Worm (Caenorhabditis elegans) whole organism, young adult: ENCODE data around the gene fbxc-22.

ENCODE experiments used
- B0261.1 ChIP-seq: sonication (generic microtip); optimal IDR thresholded peaks from 2 replicates; lab custom pipeline; 2016; ENCODE audit warnings: mild to moderate bottlenecking, missing genetic modification characterization, moderate library complexity, missing compliant biosample characterization
- D2030.7 ChIP-seq: fragments of 200-800 bp; sonication (Bioruptor generic); IDR thresholded peaks from 2 replicates; pipeline ENCODE4 v1.3.6; 2022; ENCODE audit warnings: missing genetic modification reagents, missing genetic modification characterization, missing compliant biosample characterization
- F52B5.7 ChIP-seq: sonication (generic microtip); optimal IDR thresholded peaks from 2 replicates; lab custom pipeline; 2016; ENCODE audit warnings: mild to moderate bottlenecking, missing genetic modification characterization, missing compliant biosample characterization
- F57A8.1 ChIP-seq: fragments of 200-800 bp; sonication (Bioruptor generic); optimal IDR thresholded peaks from 2 replicates; lab custom pipeline; 2018; ENCODE audit warnings: mild to moderate bottlenecking, missing genetic modification characterization, moderate library complexity, missing compliant biosample characterization
- F57C9.4 ChIP-seq: sonication (generic microtip); optimal IDR thresholded peaks from 2 replicates; lab custom pipeline; 2017; ENCODE audit warnings: mild to moderate bottlenecking, missing genetic modification characterization, missing compliant biosample characterization
- Y53G8AR.9 ChIP-seq: fragments of 200-800 bp; sonication (Bioruptor generic); conservative IDR thresholded peaks from 2 replicates; pipeline ENCODE4 v1.3.6; 2022; ENCODE audit warnings: missing genetic modification reagents, missing genetic modification characterization, missing compliant biosample characterization
- ama-1 ChIP-seq, 3 experiments: fragments of 150-350 bp in 1 of 3; sonication (generic microtip) in 2 of 3; optimal IDR thresholded peaks; 2 replicates each; lab custom pipeline; 2014 to 2018; ENCODE audit warnings: missing biosample characterization in 2 of 3, missing genetic modification characterization in 2 of 3, missing genetic modification reagents in 2 of 3
- aptf-3 ChIP-seq: fragments of 200-800 bp; sonication (Bioruptor generic); IDR thresholded peaks from 2 replicates; pipeline ENCODE4 v1.3.6; 2022; ENCODE audit warnings: missing genetic modification characterization, missing compliant biosample characterization
- athp-1 ChIP-seq: sonication (generic microtip); optimal IDR thresholded peaks from 2 replicates; lab custom pipeline; 2017; ENCODE audit warnings: mild to moderate bottlenecking, missing genetic modification characterization, missing compliant biosample characterization
- bed-1 ChIP-seq: fragments of 200-800 bp; sonication (Bioruptor generic); IDR thresholded peaks from 2 replicates; pipeline ENCODE4 v1.3.6; 2022; ENCODE audit warnings: missing genetic modification reagents, missing genetic modification characterization, missing compliant biosample characterization
- ceh-58 ChIP-seq: fragments of 200-800 bp; sonication (Bioruptor generic); IDR thresholded peaks from 2 replicates; pipeline ENCODE4 v1.3.6; 2022; ENCODE audit warnings: missing genetic modification characterization, missing compliant biosample characterization
- ceh-91 ChIP-seq: fragments of 200-800 bp; sonication (Bioruptor generic); IDR thresholded peaks from 2 replicates; pipeline ENCODE4 v1.3.6; 2022; ENCODE audit warnings: missing genetic modification reagents, missing genetic modification characterization, missing compliant biosample characterization
- die-1 ChIP-seq: sonication (generic microtip); optimal IDR thresholded peaks from 2 replicates; lab custom pipeline; 2016; ENCODE audit warnings: missing genotype, mild to moderate bottlenecking, missing genetic modification characterization, missing compliant biosample characterization
- dpl-1 ChIP-seq: fragments of 150-350 bp; optimal IDR thresholded peaks from 2 replicates; lab custom pipeline; 2014; ENCODE audit warnings: missing biosample characterization, missing genetic modification reagents, missing genetic modification characterization
- hmg-1.2 ChIP-seq: fragments of 200-800 bp; sonication (Bioruptor generic); IDR thresholded peaks from 2 replicates; pipeline ENCODE4 v1.3.6; 2022; ENCODE audit warnings: missing genetic modification reagents, missing genetic modification characterization, missing compliant biosample characterization
- hmg-20 ChIP-seq: fragments of 200-800 bp; sonication (Bioruptor generic); IDR thresholded peaks from 2 replicates; pipeline ENCODE4 v1.3.6; 2022; ENCODE audit warnings: missing genetic modification reagents, missing genetic modification characterization, missing compliant biosample characterization
- hrde-1 ChIP-seq: sonication (generic microtip); optimal IDR thresholded peaks from 2 replicates; lab custom pipeline; 2016; ENCODE audit warnings: missing genetic modification characterization, mild to moderate bottlenecking, missing compliant biosample characterization, moderate library complexity, missing genotype, missing genetic modification reagents, borderline replicate concordance
- let-526 ChIP-seq: fragments of 200-800 bp; sonication (Bioruptor generic); IDR thresholded peaks from 2 replicates; pipeline ENCODE4 v1.3.6; 2022; ENCODE audit warnings: missing genetic modification reagents, missing genetic modification characterization, missing compliant biosample characterization
- let-607 ChIP-seq, 2 experiments: fragments of 200-800 bp in 1 of 2; sonication (Bioruptor generic) in 1 of 2; sonication (generic microtip) in 1 of 2; optimal IDR thresholded peaks; 2 replicates each; lab custom pipeline; 2016 to 2018; ENCODE audit warnings: mild to moderate bottlenecking in 2 of 2, missing compliant biosample characterization in 2 of 2, missing genetic modification characterization in 2 of 2, moderate library complexity in 2 of 2, missing genotype in 1 of 2
- mel-28 ChIP-seq: sonication (generic microtip); optimal IDR thresholded peaks from 2 replicates; lab custom pipeline; 2016; ENCODE audit warnings: borderline replicate concordance, mild to moderate bottlenecking, missing genetic modification characterization, missing compliant biosample characterization
- mes-4 ChIP-seq: sonication (generic microtip); optimal IDR thresholded peaks from 2 replicates; lab custom pipeline; 2016; ENCODE audit warnings: missing genotype, missing genetic modification characterization, missing compliant biosample characterization
- nfya-1 ChIP-seq: sonication (generic microtip); optimal IDR thresholded peaks from 2 replicates; lab custom pipeline; 2017; ENCODE audit warnings: antibody characterized with exemption, missing compliant biosample characterization, missing genetic modification characterization, borderline replicate concordance; ENCODE audit not compliant: insufficient read depth
- nfyb-1 ChIP-seq: fragments of 200-800 bp; sonication (Bioruptor generic); IDR thresholded peaks from 2 replicates; pipeline ENCODE4 v1.3.6; 2022; ENCODE audit warnings: missing genetic modification reagents, missing genetic modification characterization, missing compliant biosample characterization
- nhr-120 ChIP-seq: fragments of 200-800 bp; sonication (Bioruptor generic); IDR thresholded peaks from 2 replicates; pipeline ENCODE4 v1.3.6; 2022; ENCODE audit warnings: missing genetic modification characterization, missing compliant biosample characterization
- nhr-80 ChIP-seq: sonication (generic microtip); optimal IDR thresholded peaks from 2 replicates; lab custom pipeline; 2016; ENCODE audit warnings: missing genetic modification characterization, missing compliant biosample characterization
- pha-4 ChIP-seq: fragments of 150-350 bp; sonication (generic microtip); optimal IDR thresholded peaks from 2 replicates; lab custom pipeline; 2014; ENCODE audit warnings: missing biosample characterization, missing genetic modification reagents, missing genetic modification characterization
- sdz-38 ChIP-seq: sonication (generic microtip); optimal IDR thresholded peaks from 2 replicates; lab custom pipeline; 2016; ENCODE audit warnings: missing genotype, missing genetic modification characterization, missing compliant biosample characterization
- sptf-2 ChIP-seq: fragments of 200-800 bp; sonication (Bioruptor generic); optimal IDR thresholded peaks from 2 replicates; lab custom pipeline; 2018; ENCODE audit warnings: mild to moderate bottlenecking, missing genetic modification characterization, missing compliant biosample characterization
- xnd-1 ChIP-seq: sonication (generic microtip); optimal IDR thresholded peaks from 2 replicates; lab custom pipeline; 2016; ENCODE audit warnings: missing genotype, missing genetic modification reagents, missing genetic modification characterization, missing compliant biosample characterization
- ztf-25 ChIP-seq: fragments of 200-800 bp; sonication (Bioruptor generic); IDR thresholded peaks from 2 replicates; pipeline ENCODE4 v1.3.6; 2022; ENCODE audit warnings: missing genetic modification reagents, missing genetic modification characterization, missing compliant biosample characterization
- ztf-6 ChIP-seq: fragments of 200-800 bp; sonication (Bioruptor generic); IDR thresholded peaks from 2 replicates; pipeline ENCODE4 v1.3.6; 2022; ENCODE audit warnings: missing genetic modification reagents, missing genetic modification characterization, missing compliant biosample characterization

fbxc-22 gene

DNA sequence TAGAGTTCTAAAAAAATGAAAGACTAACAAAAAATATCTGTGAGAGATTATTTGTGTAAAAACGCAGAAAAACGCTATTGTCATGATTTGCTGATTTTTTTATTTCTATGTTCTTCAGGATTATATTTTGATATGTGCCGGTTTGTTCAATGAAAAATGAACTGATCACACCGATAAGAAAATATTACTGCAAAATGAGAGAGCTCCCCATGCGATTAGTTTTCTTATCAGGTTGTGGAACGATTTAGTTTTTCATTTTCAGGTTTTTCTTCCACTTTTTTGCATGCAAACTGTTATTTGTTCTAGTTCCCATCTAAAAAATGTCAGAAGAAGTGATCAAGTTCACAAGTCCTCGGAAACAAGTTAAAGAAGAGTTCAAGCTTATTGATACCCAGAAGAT, 37.3 kb upstream of the fbxc-22 start, which contains the start of gene btb-9 (continued):
- TF ChIP-seq ceh-91 (no peak), hrde-1 (tag; lab: Kevin White, UChicago) (no peak), athp-1 (tag; lab: Kevin White, UChicago) (no peak), let-526 (GFP tag; lab: Robert Waterston, UW) (no peak), B0261.1 (no peak)

DNA sequence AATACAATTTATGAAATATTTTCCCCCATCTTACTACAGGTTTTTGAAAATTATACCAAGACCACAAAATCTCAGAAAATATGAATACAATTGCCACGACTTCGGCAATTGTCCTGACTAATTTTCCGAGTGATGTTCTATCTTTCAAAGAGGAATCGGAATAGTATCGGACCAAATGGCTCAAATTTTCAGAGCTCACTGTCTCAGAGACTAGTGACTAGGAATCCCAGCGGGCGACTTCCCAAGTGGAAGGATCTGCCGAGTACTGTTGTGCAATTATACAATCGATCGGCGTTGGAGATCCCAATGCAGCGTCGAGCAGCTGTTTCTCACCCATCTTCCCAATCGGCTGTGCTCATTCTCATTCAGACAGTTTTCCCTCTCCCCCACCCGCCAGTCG, 34.8 kb upstream of the fbxc-22 start, which contains the start of gene F45C12.17:
Gene F45C12.17, plus strand, starts transcription at position 377 of the 400 bp plus-strand sequence.
- no peak for TF ChIP-seq sptf-2
- TF ChIP-seq nhr-80 (tag; lab: Kevin White, UChicago): no peak
- TF ChIP-seq bed-1 (GFP tag; lab: Robert Waterston, UW): no peak
- no peak for TF ChIP-seq ztf-6 (GFP tag; lab: Robert Waterston, UW)
- TF ChIP-seq F57A8.1 (GFP tag; lab: Kevin White, UChicago): no peak
- no peak for TF ChIP-seq nhr-120 (GFP tag; lab: Robert Waterston, UW)
- TF ChIP-seq ztf-25 (GFP tag; lab: Robert Waterston, UW): no peak
- TF ChIP-seq nfya-1 (tag; lab: Kevin White, UChicago): no peak
- TF ChIP-seq ceh-58 (GFP tag; lab: Robert Waterston, UW): no peak

DNA sequence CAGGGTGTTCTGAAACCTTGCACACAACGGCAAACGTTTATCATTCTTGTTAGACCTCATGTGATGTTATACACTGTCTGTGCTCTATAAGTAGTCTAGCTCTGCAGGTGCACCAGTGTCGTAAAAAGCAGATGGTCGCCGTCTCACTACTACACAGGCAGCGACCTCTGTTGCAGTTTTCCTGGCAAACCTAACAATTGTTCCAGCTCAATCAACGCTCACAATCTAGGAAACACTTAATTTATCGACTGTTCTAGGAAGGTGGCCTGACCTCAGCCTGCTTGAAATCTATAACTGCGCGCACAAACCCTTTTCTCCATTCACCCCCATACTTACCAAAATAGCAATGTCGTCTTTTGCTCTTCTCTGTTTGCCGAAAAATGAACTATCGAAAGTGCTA, 33.4 kb upstream of the fbxc-22 start, which contains the start of gene fbxb-11:
Gene fbxb-11, plus strand, starts transcription at position 301 of the 400 bp plus-strand sequence.
- TF ChIP-seq hmg-1.2 (GFP tag; lab: Robert Waterston, UW) (no peak), Y53G8AR.9 (GFP tag; lab: Robert Waterston, UW) (no peak), F57C9.4 (tag; lab: Kevin White, UChicago) (no peak), hmg-20 (GFP tag; lab: Robert Waterston, UW) (no peak), D2030.7 (no peak), die-1 (tag; lab: Kevin White, UChicago) (no peak), ama-1 (optimal IDR thresholded peaks at IDR 0.05; lab: Kevin White, UChicago) (no peak), ama-1 (GFP tag; optimal IDR thresholded peaks at IDR 0.05; lab: Kevin White, UChicago) (no peak), athp-1 (tag; lab: Kevin White, UChicago) (no peak), F52B5.7 (tag; lab: Kevin White, UChicago) (no peak)

DNA sequence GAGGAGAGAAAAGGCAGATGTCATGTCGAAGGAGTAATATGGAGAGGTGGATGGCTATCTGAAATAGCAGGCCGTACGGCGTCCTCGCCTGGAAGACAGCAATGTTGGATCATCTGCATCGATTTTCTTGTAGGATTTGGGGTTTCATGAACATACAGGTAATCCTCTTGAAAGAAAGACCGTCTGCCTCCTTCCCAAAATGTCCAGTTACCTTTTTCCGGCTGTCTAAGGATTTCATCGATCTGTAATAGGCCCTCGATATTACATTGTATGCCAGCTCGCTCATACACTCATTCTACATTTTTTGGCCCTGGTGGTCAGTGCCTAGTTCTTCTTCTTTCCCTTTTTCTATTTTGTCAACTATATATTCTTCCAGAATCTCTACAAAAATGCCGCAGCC, 31.5 kb upstream of the fbxc-22 start, which contains the start of the genes fbxb-5 and btb-8:
Gene fbxb-5, minus strand, starts transcription at position 101 of the 400 bp plus-strand sequence.
Gene btb-8, plus strand, starts transcription at position 377 of the 400 bp plus-strand sequence.
- TF ChIP-seq sdz-38 (tag; lab: Kevin White, UChicago): no peak

DNA sequence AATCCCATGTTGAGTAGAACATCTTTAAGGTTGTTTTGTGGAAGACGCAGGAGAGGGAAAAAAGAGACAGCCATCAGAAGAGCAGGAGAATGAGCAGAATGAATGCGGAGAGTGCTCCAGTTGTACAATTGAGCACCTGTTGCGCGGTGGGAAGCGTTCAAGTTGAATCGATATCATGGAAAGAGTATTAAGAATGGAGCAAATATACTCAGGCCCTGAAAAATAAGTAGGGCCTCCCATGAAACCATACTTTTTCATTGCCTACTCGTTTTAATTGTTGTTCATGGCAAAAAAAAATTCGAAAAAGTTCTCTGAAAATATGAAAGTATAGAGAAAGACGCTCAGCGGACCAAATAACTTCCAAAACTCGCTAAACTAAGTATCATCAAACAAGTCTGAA, 28.2 kb upstream of the fbxc-22 start, which contains the start of gene fbxb-48:
Gene fbxb-48, minus strand, starts transcription at position 101 of the 400 bp plus-strand sequence.
- TF ChIP-seq xnd-1 (no peak), mel-28 (tag; lab: Kevin White, UChicago) (no peak), let-607 (tag; optimal IDR thresholded peaks at IDR 0.05; lab: Kevin White, UChicago) (no peak), mes-4 (no peak), dpl-1 (no peak), hrde-1 (tag; lab: Kevin White, UChicago) (no peak), aptf-3 (GFP tag; lab: Robert Waterston, UW) (no peak), nfyb-1 (no peak), pha-4 (tag; lab: Kevin White, UChicago) (no peak)
